Fruit fly (Drosophila melanogaster): Measurements from ENCODE around the gene CG9121.

CG9121 gene

DNA sequence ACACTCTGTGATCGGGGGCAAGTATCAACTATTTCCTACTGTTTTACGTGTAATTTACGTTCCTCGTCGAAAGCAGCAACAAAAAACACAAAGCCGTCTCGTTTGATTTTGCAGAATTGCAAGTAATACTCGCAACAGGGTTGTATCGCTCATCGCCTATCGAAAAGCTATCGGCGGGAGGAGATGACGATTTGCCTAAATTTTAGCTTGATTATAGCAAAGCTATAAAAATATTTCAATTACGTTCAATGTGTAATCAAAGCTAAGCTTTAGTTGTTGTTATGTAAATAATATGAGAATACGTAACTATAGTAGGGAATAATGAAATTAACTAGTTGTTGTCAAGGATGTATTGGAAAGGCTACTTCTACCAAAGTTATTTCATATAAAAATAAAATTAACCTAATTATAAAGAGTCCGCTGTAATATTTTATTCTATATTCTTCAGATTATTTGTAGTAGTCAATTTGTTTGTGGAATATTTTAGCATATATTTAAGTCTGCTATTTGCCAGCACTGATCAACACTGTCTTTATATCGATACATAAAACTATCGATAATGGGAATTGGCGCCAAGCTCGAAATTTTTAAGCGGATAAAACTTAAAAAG lies 8.9 kb upstream of the CG9121 start, which contains the start of gene Rpn11:
Gene Rpn11, minus strand, starts transcription at position 146 of the 610 bp plus-strand sequence.
- TF ChIP-seq CG5204 (GFP tag; optimal IDR thresholded peaks at IDR 0.05) = no peak
- TF ChIP-seq ovo (GFP tag; optimal IDR thresholded peaks at IDR 0.05) = peak; percentile 63
- peak; percentile 74 for TF ChIP-seq CG33017 (tag; optimal IDR thresholded peaks at IDR 0.05)
- peak; percentile 62 for TF ChIP-seq CG14711 (tag; optimal IDR thresholded peaks at IDR 0.05)
- peak; percentile 56 for TF ChIP-seq CG7101 (tag; optimal IDR thresholded peaks at IDR 0.05)
- peak; percentile 28 for TF ChIP-seq Mnt (GFP tag; optimal IDR thresholded peaks at IDR 0.05)
- TF ChIP-seq CG1620 (GFP tag; optimal IDR thresholded peaks at IDR 0.05) = peak; percentile 77
- peak; percentile 94 to 98 for TF ChIP-seq cnc (optimal IDR thresholded peaks at IDR 0.05)
- no peak for TF ChIP-seq kay (GFP tag; ENCODE audit: borderline replicate concordance)
- peak; percentile 23 for TF ChIP-seq Clk (GFP tag; optimal IDR thresholded peaks at IDR 0.05)
- TF ChIP-seq bab1 (GFP tag; optimal IDR thresholded peaks at IDR 0.05) = peak; percentile 64
- no peak for TF ChIP-seq toe (GFP tag; optimal IDR thresholded peaks at IDR 0.05)
- TF ChIP-seq Crg-1 (GFP tag; optimal IDR thresholded peaks at IDR 0.05) = peak; percentile 57
- TF ChIP-seq CG12768 (GFP tag; optimal IDR thresholded peaks at IDR 0.05) = peak; percentile 56
- TF ChIP-seq CG11617 (GFP tag; optimal IDR thresholded peaks at IDR 0.05) = peak; percentile 72
- TF ChIP-seq cic (GFP tag; optimal IDR thresholded peaks at IDR 0.05) = no peak
- TF ChIP-seq CG7045 (GFP tag; optimal IDR thresholded peaks at IDR 0.05) = peak; percentile 51
- peak; percentile 97 for TF ChIP-seq tj (GFP tag; optimal IDR thresholded peaks at IDR 0.05)
- peak; percentile 52 for TF ChIP-seq pad (GFP tag; optimal IDR thresholded peaks at IDR 0.05)
- no peak for TF ChIP-seq Hr96 (GFP tag; optimal IDR thresholded peaks at IDR 0.05)

DNA sequence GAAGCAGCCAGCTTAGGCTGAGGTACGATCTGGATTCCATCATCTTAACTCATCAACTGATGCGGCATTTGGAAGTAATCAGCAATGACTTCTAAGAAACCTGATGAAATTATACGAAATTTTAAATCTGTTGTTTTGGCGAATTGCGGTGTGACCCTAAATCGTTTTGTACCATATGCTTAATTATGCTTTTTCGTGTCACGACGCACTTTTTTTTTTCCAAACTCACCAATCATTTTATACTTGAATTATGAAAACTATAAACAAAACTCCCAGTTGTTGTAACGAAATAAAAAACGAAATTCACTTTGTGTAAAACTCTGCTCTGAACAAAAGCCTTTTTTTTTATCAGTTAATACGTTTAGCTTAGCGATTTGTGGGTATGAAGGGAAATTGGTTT lies 7.2 kb upstream of the CG9121 start, which contains the start of gene Nepl3:
Gene Nepl3, minus strand, starts transcription at position 155 of the 400 bp plus-strand sequence.
- TF ChIP-seq CG5204 (GFP tag; optimal IDR thresholded peaks at IDR 0.05) = no peak
- TF ChIP-seq ovo (GFP tag; optimal IDR thresholded peaks at IDR 0.05) = no peak
- TF ChIP-seq Clk (GFP tag; optimal IDR thresholded peaks at IDR 0.05) = no peak
- no peak for TF ChIP-seq toe (GFP tag; optimal IDR thresholded peaks at IDR 0.05)
- TF ChIP-seq tj (GFP tag; optimal IDR thresholded peaks at IDR 0.05) = no peak
- TF ChIP-seq CG14711 (tag; optimal IDR thresholded peaks at IDR 0.05) = no peak
- TF ChIP-seq kay (GFP tag; ENCODE audit: borderline replicate concordance) = no peak
- TF ChIP-seq Hr96 (GFP tag; optimal IDR thresholded peaks at IDR 0.05) = no peak
- TF ChIP-seq CG1620 (GFP tag; optimal IDR thresholded peaks at IDR 0.05) = no peak
- no peak for TF ChIP-seq CG33017 (tag; optimal IDR thresholded peaks at IDR 0.05)
- TF ChIP-seq Mnt (GFP tag; optimal IDR thresholded peaks at IDR 0.05) = no peak
- TF ChIP-seq CG11617 (GFP tag; optimal IDR thresholded peaks at IDR 0.05) = no peak
- no peak for TF ChIP-seq CG7045 (GFP tag; optimal IDR thresholded peaks at IDR 0.05)
- no peak for TF ChIP-seq cnc (optimal IDR thresholded peaks at IDR 0.05)
- TF ChIP-seq pad (GFP tag; optimal IDR thresholded peaks at IDR 0.05) = no peak
- no peak for TF ChIP-seq Crg-1 (GFP tag; optimal IDR thresholded peaks at IDR 0.05)

DNA sequence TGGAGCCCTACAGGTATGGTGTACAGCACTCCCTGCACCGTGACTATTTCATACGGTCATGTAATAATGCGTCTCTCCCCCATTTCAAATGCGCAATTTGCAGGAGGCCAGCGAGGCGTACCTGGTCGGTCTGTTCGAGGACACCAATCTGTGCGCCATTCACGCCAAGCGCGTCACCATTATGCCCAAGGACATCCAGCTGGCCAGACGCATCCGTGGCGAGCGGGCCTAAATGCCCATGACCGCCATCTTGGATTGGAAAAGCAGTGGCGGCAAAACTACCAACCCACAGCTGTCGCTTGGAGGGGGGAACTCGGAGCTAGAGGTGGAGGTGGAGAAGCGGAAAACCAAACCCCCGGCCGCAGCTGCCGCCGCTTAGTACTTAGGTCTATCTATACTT lies 4.7 kb upstream of the CG9121 start:
- TF ChIP-seq cic (GFP tag; optimal IDR thresholded peaks at IDR 0.05) (peak; percentile 1), CG7101 (tag; optimal IDR thresholded peaks at IDR 0.05) (no peak), CG12768 (GFP tag; optimal IDR thresholded peaks at IDR 0.05) (no peak), CG33017 (tag; optimal IDR thresholded peaks at IDR 0.05) (no peak), Mnt (GFP tag; optimal IDR thresholded peaks at IDR 0.05) (no peak), bab1 (GFP tag; optimal IDR thresholded peaks at IDR 0.05) (no peak), tj (GFP tag; optimal IDR thresholded peaks at IDR 0.05) (no peak), pad (GFP tag; optimal IDR thresholded peaks at IDR 0.05) (no peak), CG5204 (GFP tag; optimal IDR thresholded peaks at IDR 0.05) (no peak)

DNA sequence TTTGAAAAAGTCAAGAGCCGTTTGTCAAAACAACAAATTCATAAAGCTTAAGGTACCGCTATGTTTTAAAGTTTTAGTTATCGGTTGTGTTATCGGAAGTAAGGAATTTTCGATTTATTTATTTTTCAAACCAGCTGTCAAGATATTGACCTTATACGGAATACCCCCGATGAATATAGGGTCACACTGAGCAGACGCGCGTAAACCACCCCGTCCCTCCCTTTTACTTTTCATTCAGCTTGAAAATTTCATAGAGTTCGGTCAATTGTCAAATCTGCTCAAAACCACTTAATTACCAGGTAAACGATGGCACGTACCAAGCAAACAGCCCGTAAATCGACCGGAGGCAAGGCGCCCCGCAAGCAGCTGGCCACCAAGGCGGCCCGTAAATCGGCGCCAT lies 4.1 kb upstream of the CG9121 start, which contains the start of the genes CG14036 and His3.3A:
Gene CG14036, minus strand, starts transcription at position 64 of the 400 bp plus-strand sequence.
Gene His3.3A, plus strand, starts transcription at position 106 of the 400 bp plus-strand sequence.
- TF ChIP-seq Hr96 (GFP tag; optimal IDR thresholded peaks at IDR 0.05) = no peak
- TF ChIP-seq CG7101 (tag; optimal IDR thresholded peaks at IDR 0.05) = peak; percentile 28
- TF ChIP-seq Crg-1 (GFP tag; optimal IDR thresholded peaks at IDR 0.05) = peak; percentile 35
- TF ChIP-seq cnc (optimal IDR thresholded peaks at IDR 0.05) = no peak
- TF ChIP-seq CG1620 (GFP tag; optimal IDR thresholded peaks at IDR 0.05) = peak; percentile 40
- no peak for TF ChIP-seq Clk (GFP tag; optimal IDR thresholded peaks at IDR 0.05)
- TF ChIP-seq ovo (GFP tag; optimal IDR thresholded peaks at IDR 0.05) = peak; percentile 82
- TF ChIP-seq pad (GFP tag; optimal IDR thresholded peaks at IDR 0.05) = peak; percentile 4
- TF ChIP-seq CG14711 (tag; optimal IDR thresholded peaks at IDR 0.05) = peak; percentile 2
- peak; percentile 10 for TF ChIP-seq Mnt (GFP tag; optimal IDR thresholded peaks at IDR 0.05)
- no peak for TF ChIP-seq CG11617 (GFP tag; optimal IDR thresholded peaks at IDR 0.05)
- peak; percentile 40 for TF ChIP-seq bab1 (GFP tag; optimal IDR thresholded peaks at IDR 0.05)
- peak; percentile 59 for TF ChIP-seq cic (GFP tag; optimal IDR thresholded peaks at IDR 0.05)

DNA sequence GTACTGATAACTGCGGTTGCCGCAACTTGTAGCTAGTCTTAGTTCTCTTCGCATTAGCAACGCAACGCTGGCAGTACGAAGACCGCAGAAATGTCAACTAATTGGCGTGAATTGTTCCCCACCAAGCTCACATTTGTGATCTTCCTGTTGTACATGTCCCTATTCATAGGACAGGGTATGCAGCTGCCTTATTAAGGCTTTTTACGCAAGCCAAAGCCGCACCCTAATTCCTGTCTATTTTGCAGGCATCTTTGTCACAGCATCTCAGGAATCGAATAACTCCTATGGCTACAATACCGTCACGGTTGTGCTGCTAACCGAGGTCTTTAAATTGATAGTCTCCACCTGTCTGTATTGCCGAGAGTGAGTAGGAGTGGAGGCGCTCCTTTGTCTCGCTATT lies 2.1 kb upstream of the CG9121 start, which contains the start of gene eIF3h:
Gene eIF3h, minus strand, starts transcription at position 101 of the 400 bp plus-strand sequence.
- TF ChIP-seq pad (GFP tag; optimal IDR thresholded peaks at IDR 0.05) (no peak), CG5204 (GFP tag; optimal IDR thresholded peaks at IDR 0.05) (no peak), Clk (GFP tag; optimal IDR thresholded peaks at IDR 0.05) (no peak), toe (GFP tag; optimal IDR thresholded peaks at IDR 0.05) (no peak), kay (GFP tag; ENCODE audit: borderline replicate concordance) (no peak), CG7101 (tag; optimal IDR thresholded peaks at IDR 0.05) (no peak), bab1 (GFP tag; optimal IDR thresholded peaks at IDR 0.05) (no peak), ovo (GFP tag; optimal IDR thresholded peaks at IDR 0.05) (no peak), tj (GFP tag; optimal IDR thresholded peaks at IDR 0.05) (no peak), CG1620 (GFP tag; optimal IDR thresholded peaks at IDR 0.05) (no peak)

DNA sequence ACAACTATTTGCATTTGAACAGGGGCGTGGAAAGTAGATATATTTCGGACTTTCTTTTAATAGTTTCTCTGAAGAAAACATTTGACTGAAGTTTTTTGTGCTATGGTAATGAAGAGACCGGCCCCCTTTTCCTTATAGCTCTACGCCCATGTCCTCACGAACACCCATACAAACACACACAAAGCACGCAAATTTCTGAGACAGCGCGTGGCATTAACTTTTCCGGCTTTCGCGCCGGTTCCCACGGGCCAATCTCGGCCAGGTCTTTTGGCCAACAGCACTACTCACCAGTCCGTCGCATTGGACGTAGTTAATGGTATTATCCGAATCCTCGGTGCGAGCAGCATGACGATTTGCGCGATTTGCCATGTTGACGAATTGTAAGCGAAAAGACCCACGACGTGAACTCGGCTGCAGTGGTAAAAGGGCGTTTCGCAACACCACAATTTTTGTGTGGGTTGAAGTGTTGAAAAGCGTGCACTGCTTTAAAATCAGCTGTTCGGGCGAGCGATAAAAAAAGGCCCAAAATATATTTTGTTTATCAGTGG lies 1.6 kb upstream of the CG9121 start, which contains the start of gene senju:
Gene senju, plus strand, starts transcription at position 477 of the 548 bp plus-strand sequence.
- TF ChIP-seq Hr96 (GFP tag; optimal IDR thresholded peaks at IDR 0.05) = peak; percentile 79
- peak; percentile 86 for TF ChIP-seq CG11617 (GFP tag; optimal IDR thresholded peaks at IDR 0.05)
- TF ChIP-seq tj (GFP tag; optimal IDR thresholded peaks at IDR 0.05) = peak; percentile 83
- TF ChIP-seq CG5204 (GFP tag; optimal IDR thresholded peaks at IDR 0.05) = no peak
- TF ChIP-seq Clk (GFP tag; optimal IDR thresholded peaks at IDR 0.05) = peak; percentile 67
- TF ChIP-seq CG33017 (tag; optimal IDR thresholded peaks at IDR 0.05) = peak; percentile 82
- peak; percentile 77 for TF ChIP-seq CG7045 (GFP tag; optimal IDR thresholded peaks at IDR 0.05)
- TF ChIP-seq ovo (GFP tag; optimal IDR thresholded peaks at IDR 0.05) = peak; percentile 83
- no peak for TF ChIP-seq kay (GFP tag; ENCODE audit: borderline replicate concordance)
- TF ChIP-seq CG14711 (tag; optimal IDR thresholded peaks at IDR 0.05) = peak; percentile 66
- peak; percentile 98 for TF ChIP-seq Mnt (GFP tag; optimal IDR thresholded peaks at IDR 0.05)
- peak; percentile 80 for TF ChIP-seq bab1 (GFP tag; optimal IDR thresholded peaks at IDR 0.05)
- TF ChIP-seq CG7101 (tag; optimal IDR thresholded peaks at IDR 0.05) = peak; percentile 86
- TF ChIP-seq pad (GFP tag; optimal IDR thresholded peaks at IDR 0.05) = peak; percentile 88
- TF ChIP-seq CG1620 (GFP tag; optimal IDR thresholded peaks at IDR 0.05) = peak; percentile 94
- no peak for TF ChIP-seq toe (GFP tag; optimal IDR thresholded peaks at IDR 0.05)
- TF ChIP-seq cnc (optimal IDR thresholded peaks at IDR 0.05) = no peak
- peak; percentile 91 for TF ChIP-seq CG12768 (GFP tag; optimal IDR thresholded peaks at IDR 0.05)
- peak; percentile 89 for TF ChIP-seq cic (GFP tag; optimal IDR thresholded peaks at IDR 0.05)
- peak; percentile 97 for TF ChIP-seq Crg-1 (GFP tag; optimal IDR thresholded peaks at IDR 0.05)

Data from whole organism, adult.